Worm (Caenorhabditis elegans): ENCODE data around the gene psf-1.
A peak's percentile ranks its signal among the peaks of the same experiment; 100 is the strongest.

psf-1 gene

DNA sequence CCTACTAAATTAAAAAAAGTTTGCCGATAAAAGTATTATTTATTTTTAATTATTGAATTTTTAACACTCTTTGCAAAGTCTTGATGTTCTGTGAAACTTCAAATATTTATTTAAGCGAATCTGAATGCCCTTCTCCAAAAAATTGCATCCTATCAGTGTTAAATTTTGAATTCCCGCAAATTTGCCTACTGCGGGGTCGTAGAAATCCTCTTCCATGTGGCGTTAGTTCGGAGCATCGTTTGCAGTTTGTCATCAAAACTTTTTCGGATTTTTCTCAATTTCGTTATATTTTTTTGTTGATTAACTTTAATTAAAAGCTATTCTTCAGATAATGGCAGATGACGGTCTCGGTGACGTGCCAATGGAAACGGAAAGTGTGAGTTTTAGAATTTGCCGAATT lies 28.0 kb upstream of the psf-1 start, which contains the start of gene ufd-3 (continued):
- no peak for TF ChIP-seq rpc-1 (optimal IDR thresholded peaks at IDR 0.05)
- no peak for TF ChIP-seq rpc-1 (tag; optimal IDR thresholded peaks at IDR 0.05)
- TF ChIP-seq nfyb-1 (GFP tag; IDR thresholded peaks at IDR 0.05), result no peak
- TF ChIP-seq tbp1 (GFP tag; optimal IDR thresholded peaks at IDR 0.05), result peak; percentile 42
- TF ChIP-seq atf-7 (tag; optimal IDR thresholded peaks at IDR 0.05), result peak; percentile 49
- peak; percentile 15 for TF ChIP-seq hrde-1 (tag; optimal IDR thresholded peaks at IDR 0.05; ENCODE audit: borderline replicate concordance)

ce11 chrII:9943246-9943645 lies 25.2 kb upstream of the psf-1 start:
- TF ChIP-seq ccch-3 (GFP tag; optimal IDR thresholded peaks at IDR 0.05), result no peak
- no peak for TF ChIP-seq F39B2.1 (GFP tag; IDR thresholded peaks at IDR 0.05)
- TF ChIP-seq lag-1 (GFP tag; IDR thresholded peaks at IDR 0.05), result no peak
- no peak for TF ChIP-seq hsf-1 (GFP tag; IDR thresholded peaks at IDR 0.05)
- no peak for TF ChIP-seq rec-8 (tag; optimal IDR thresholded peaks at IDR 0.05)
- no peak for TF ChIP-seq ceh-27 (GFP tag; optimal IDR thresholded peaks at IDR 0.05)
- no peak for TF ChIP-seq T26A5.8 (tag; optimal IDR thresholded peaks at IDR 0.05)
- no peak for TF ChIP-seq Y53G8AR.9 (GFP tag; conservative IDR thresholded peaks at IDR 0.05)
- no peak for TF ChIP-seq ztf-3 (GFP tag; optimal IDR thresholded peaks at IDR 0.05)
- TF ChIP-seq Y56A3A.18 (GFP tag; IDR thresholded peaks at IDR 0.05), result no peak
- no peak for TF ChIP-seq mes-4 (tag; optimal IDR thresholded peaks at IDR 0.05)
- TF ChIP-seq mel-28 (tag; optimal IDR thresholded peaks at IDR 0.05; ENCODE audit: borderline replicate concordance), result no peak
- no peak for TF ChIP-seq ekl-4 (GFP tag; IDR thresholded peaks at IDR 0.05)
- no peak for TF ChIP-seq F55B11.4 (tag; optimal IDR thresholded peaks at IDR 0.05; ENCODE audit: borderline replicate concordance, insufficient read depth)

- TF ChIP-seq tlf-1 (GFP tag; optimal IDR thresholded peaks at IDR 0.05), result no peak
- TF ChIP-seq him-1 (tag; optimal IDR thresholded peaks at IDR 0.05), result no peak
- no peak for TF ChIP-seq T26A5.8 (tag; optimal IDR thresholded peaks at IDR 0.05)
- TF ChIP-seq chd-7 (tag; optimal IDR thresholded peaks at IDR 0.05), result peak; percentile 21
- TF ChIP-seq egl-18 (GFP tag; IDR thresholded peaks at IDR 0.05), result no peak
- no peak for TF ChIP-seq bed-2 (GFP tag; IDR thresholded peaks at IDR 0.05)
- TF ChIP-seq F49E8.2 (tag; optimal IDR thresholded peaks at IDR 0.05; ENCODE audit: insufficient read depth), result no peak
- TF ChIP-seq madf-6 (GFP tag; IDR thresholded peaks at IDR 0.05), result no peak
- TF ChIP-seq unc-62 (GFP tag; optimal IDR thresholded peaks at IDR 0.05), result no peak
- TF ChIP-seq F33H1.4 (GFP tag; IDR thresholded peaks at IDR 0.05), result 0 out of 2 replicates have a peak, but pooled peaks have one; percentile 10
- TF ChIP-seq nfya-2 (GFP tag; IDR thresholded peaks at IDR 0.05), result no peak
- no peak for TF ChIP-seq mes-4 (tag; optimal IDR thresholded peaks at IDR 0.05)
- peak; percentile 25 for TF ChIP-seq snpc-3.4 (tag; optimal IDR thresholded peaks at IDR 0.05)
- no peak for TF ChIP-seq lir-1 (GFP tag; conservative IDR thresholded peaks at IDR 0.05)
- TF ChIP-seq lag-1 (GFP tag; IDR thresholded peaks at IDR 0.05), result no peak
These were observed 24.6 kb upstream of the psf-1 start, which contains the start of gene flad-1 for ce11 chrII:9943837-9944236. TSS of gene flad-1 (plus strand) at chrII:9944137.

ce11 chrII:9948662-9949061 lies 19.8 kb upstream of the psf-1 start:
- TF ChIP-seq F33H1.4 (GFP tag; IDR thresholded peaks at IDR 0.05) (no peak), D2030.7 (GFP tag; IDR thresholded peaks at IDR 0.05) (no peak), unc-62 (GFP tag; optimal IDR thresholded peaks at IDR 0.05) (no peak), lsl-1 (GFP tag; optimal IDR thresholded peaks at IDR 0.05) (no peak), nhr-179 (tag; optimal IDR thresholded peaks at IDR 0.05) (no peak), ekl-4 (GFP tag; IDR thresholded peaks at IDR 0.05) (no peak), lin-26 (GFP tag; IDR thresholded peaks at IDR 0.05) (no peak), ccch-3 (GFP tag; optimal IDR thresholded peaks at IDR 0.05) (no peak), egrh-3 (GFP tag; IDR thresholded peaks at IDR 0.05) (no peak), F55B11.4 (tag; optimal IDR thresholded peaks at IDR 0.05; ENCODE audit: borderline replicate concordance, insufficient read depth) (no peak), F57A8.1 (GFP tag; optimal IDR thresholded peaks at IDR 0.05) (no peak)
